Fruit fly (Drosophila melanogaster): ENCODE measurements around the gene Taf10.

DNA sequence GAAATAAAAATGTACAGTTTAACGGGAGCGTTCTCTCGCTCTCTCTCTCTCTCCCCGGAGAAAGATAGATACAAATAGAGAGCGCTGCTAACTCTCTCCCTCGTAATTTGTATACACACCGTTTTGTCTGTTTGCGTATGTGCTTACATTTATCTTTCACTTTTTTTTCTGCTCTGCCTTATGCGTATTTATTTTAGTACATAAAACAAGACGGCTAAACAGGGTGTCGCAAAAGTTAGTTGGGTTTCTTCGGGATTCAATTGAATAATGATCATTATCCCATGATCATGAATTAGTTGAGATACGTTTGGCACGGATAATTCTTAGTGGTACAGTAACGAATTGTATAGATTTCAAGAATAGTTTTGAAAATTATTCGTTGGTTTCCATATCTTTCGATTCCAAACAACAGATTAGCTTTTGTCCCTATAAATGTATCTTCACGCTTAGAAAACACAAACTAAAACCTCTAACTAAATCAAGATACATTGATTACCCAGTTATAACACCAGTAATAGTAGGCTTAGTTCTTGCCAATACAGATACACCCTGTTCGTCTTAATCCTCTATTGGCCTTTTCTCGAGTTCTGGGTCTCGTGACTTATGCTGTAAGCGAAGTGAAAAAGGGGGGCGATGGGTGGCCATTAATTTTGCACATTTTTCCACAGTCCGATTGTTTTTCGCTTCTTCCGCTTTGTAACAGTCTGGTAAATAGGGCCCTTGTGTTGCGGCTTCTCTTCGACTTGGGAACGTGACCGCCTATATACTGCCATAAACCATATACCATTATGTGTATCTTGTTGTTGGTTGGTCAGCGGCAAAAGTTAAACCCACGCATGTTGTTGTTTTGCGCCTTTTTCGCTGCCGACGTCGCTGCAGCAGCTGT lies 13.0 kb upstream of the Taf10 start:
- TF ChIP-seq CG7045 (GFP tag; optimal IDR thresholded peaks at IDR 0.05), result peak; percentile 92
- TF ChIP-seq kay (GFP tag; ENCODE audit: borderline replicate concordance), result peak; percentile 93
- TF ChIP-seq CG12768 (GFP tag; optimal IDR thresholded peaks at IDR 0.05), result peak; percentile 89
- no peak for TF ChIP-seq CG5204 (GFP tag; optimal IDR thresholded peaks at IDR 0.05)
- peak; percentile 82 for TF ChIP-seq CG7101 (tag; optimal IDR thresholded peaks at IDR 0.05)
- peak; percentile 77 for TF ChIP-seq Clk (GFP tag; optimal IDR thresholded peaks at IDR 0.05)
- peak; percentile 70 for TF ChIP-seq toe (GFP tag; optimal IDR thresholded peaks at IDR 0.05)

Data from whole organism, adult.